Fruit fly (Drosophila melanogaster) whole organism, wandering third instar larva: ENCODE results near the gene CG17267.

Source experiments
- CG32264 ChIP-seq: fragments of 200-800 bp; sonication (Bioruptor generic); optimal IDR thresholded peaks from 2 replicates; lab custom pipeline; 2016; ENCODE audit warnings: missing biosample characterization, missing genetic modification characterization
- Hr78 ChIP-seq: fragments of >200 bp; optimal IDR thresholded peaks from 2 replicates; lab custom pipeline; 2017; ENCODE audit warnings: missing biosample characterization, missing genetic modification characterization
- Mio ChIP-seq: sonication (Bioruptor generic); optimal IDR thresholded peaks from 2 replicates; lab custom pipeline; 2016; ENCODE audit warnings: missing biosample characterization, missing genetic modification characterization
- OdsH ChIP-seq: fragments of 200-800 bp; sonication (Bioruptor generic); optimal IDR thresholded peaks from 2 replicates; lab custom pipeline; 2016; ENCODE audit warnings: missing biosample characterization, mild to moderate bottlenecking, missing genetic modification characterization
- dsf ChIP-seq: sonication (Bioruptor generic); optimal IDR thresholded peaks from 2 replicates; lab custom pipeline; 2016; ENCODE audit warnings: missing biosample characterization, missing genetic modification characterization, borderline replicate concordance
- foxo ChIP-seq, 2 experiments: fragments of 200-800 bp; sonication (Bioruptor generic); optimal IDR thresholded peaks; 2 replicates in 1 of 2; 3 replicates in 1 of 2; lab custom pipeline; 2016 to 2017; ENCODE audit warnings: missing biosample characterization in 2 of 2, missing genetic modification characterization in 2 of 2
- fru ChIP-seq: fragments of 200-800 bp; sonication (Bioruptor generic); optimal IDR thresholded peaks from 3 replicates; lab custom pipeline; 2016; ENCODE audit warnings: missing biosample characterization, mild to moderate bottlenecking, missing genetic modification characterization
- h ChIP-seq: fragments of 200-800 bp; sonication (Bioruptor generic); optimal IDR thresholded peaks from 3 replicates; lab custom pipeline; 2016; ENCODE audit warnings: missing biosample characterization, mild to moderate bottlenecking, missing genetic modification characterization
- psq ChIP-seq: fragments of 200-800 bp; sonication (Bioruptor generic); optimal IDR thresholded peaks from 3 replicates; lab custom pipeline; 2017; ENCODE audit warnings: missing biosample characterization, mild to moderate bottlenecking, missing genetic modification characterization, moderate library complexity

DNA sequence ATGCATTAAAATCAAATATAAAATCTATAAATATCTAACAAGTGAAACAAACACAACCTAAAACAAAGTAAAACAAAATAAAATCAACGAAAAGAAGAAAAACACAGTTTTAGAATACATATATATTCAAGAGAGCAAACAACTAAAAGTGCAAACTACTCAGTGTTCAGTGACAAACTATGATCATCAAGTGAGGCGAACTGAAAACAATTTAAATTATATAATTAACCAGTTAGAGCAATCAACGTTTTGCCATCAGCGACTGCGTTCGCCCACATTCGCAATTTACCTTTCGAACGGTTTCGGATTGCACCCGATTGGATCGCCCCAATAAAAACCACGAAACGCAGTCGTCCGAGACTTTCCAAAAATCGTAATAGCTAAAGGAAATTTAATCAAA lies 40.6 kb upstream of the CG17267 start:
- TF ChIP-seq CG32264 (GFP tag; lab: Kevin White, UChicago) (no peak), Mio (GFP tag; lab: Kevin White, UChicago) (no peak), psq (no peak), fru (GFP tag; lab: Kevin White, UChicago) (no peak), Hr78 (GFP tag; lab: Kevin White, UChicago) (no peak), OdsH (GFP tag; lab: Kevin White, UChicago) (no peak), dsf (GFP tag; lab: Kevin White, UChicago) (no peak), foxo (GFP tag; optimal IDR thresholded peaks at IDR 0.05; lab: Kevin White, UChicago) (no peak), h (GFP tag; lab: Kevin White, UChicago) (no peak)
